Fruit fly (Drosophila melanogaster) whole organism: ENCODE data around the gene CG7872.

ENCODE experiments used
- CG8478 ChIP-seq: fragments of >200 bp; optimal IDR thresholded peaks from 2 replicates; lab custom pipeline; 2018; ENCODE audit warnings: inconsistent platforms
- Dll ChIP-seq: fragments of >200 bp; optimal IDR thresholded peaks from 2 replicates; lab custom pipeline; 2017
- EcR ChIP-seq, 2 experiments: fragments of >200 bp; optimal IDR thresholded peaks; 2 replicates each; lab custom pipeline; 2017; ENCODE audit warnings: missing biosample characterization in 2 of 2, missing genetic modification characterization in 2 of 2, missing genetic modification reagents in 2 of 2
- pan ChIP-seq: fragments of >200 bp; optimal IDR thresholded peaks from 2 replicates; lab custom pipeline; 2017
- psq ChIP-seq: fragments of >200 bp; optimal IDR thresholded peaks from 2 replicates; lab custom pipeline; 2017
- usp ChIP-seq: fragments of >200 bp; optimal IDR thresholded peaks from 2 replicates; lab custom pipeline; 2017; ENCODE audit warnings: missing biosample characterization, missing genetic modification characterization, mixed read lengths

- TF ChIP-seq pan (lab: Kevin White, UChicago) (no peak), CG8478 (no peak), psq (no peak), Dll (lab: Kevin White, UChicago) (no peak), EcR (GFP tag; optimal IDR thresholded peaks at IDR 0.05; lab: Kevin White, UChicago) (no peak), usp (GFP tag; lab: Kevin White, UChicago) (no peak)
Observed at dm6 chrX:15610173-15610572, 32.2 kb downstream of the CG7872 start.
